Worm (Caenorhabditis elegans) whole organism, dauer: ENCODE data around the gene F47D12.6.

Experiments used
- unc-62 ChIP-seq: sonication (generic microtip); optimal IDR thresholded peaks from 2 replicates; lab custom pipeline; 2017; ENCODE audit warnings: missing biosample characterization, missing genetic modification reagents, missing genetic modification characterization

The F47D12.6 gene

DNA sequence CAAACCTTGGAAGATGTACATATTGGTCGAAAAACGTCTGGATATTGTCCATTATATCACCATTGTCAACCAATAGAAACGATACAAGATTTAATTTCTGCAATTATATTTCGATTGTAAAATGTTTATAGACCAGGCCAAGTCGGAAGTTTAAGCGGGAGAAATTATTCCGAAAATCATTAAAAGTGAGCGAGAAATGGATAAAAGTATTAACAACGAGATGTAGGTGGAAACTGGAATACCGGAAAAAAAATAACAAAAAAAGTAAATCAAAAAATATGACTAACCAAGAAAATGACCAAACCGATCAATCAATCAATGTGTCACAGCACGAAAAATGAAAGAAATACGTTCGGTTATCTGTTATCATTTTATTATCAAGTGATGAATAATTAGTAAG, at the start of gene F47D12.6:
F47D12.6 (minus strand) TSS at position 101 of the 400 bp plus-strand sequence.
- TF ChIP-seq unc-62, result no peak

DNA sequence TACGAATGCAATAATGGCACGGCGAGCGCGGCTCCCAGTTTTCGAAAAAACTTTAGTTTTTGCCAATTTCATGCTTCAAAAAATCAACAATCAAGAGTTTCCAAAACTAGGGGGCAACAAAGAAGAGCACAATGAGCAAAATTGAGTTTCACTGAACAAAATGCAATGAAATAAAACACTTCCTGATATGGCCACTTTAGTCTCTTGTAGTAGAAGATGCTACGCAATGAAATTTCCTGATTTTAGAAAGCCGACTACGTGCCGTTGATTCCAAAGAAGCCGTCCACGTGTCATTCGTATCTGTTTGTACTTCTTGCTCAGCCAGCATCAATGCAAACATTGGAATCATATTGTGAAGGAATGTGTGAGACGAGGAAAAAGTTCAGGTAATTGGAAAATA, 47.3 kb upstream of the F47D12.6 start:
- no peak for TF ChIP-seq unc-62

DNA sequence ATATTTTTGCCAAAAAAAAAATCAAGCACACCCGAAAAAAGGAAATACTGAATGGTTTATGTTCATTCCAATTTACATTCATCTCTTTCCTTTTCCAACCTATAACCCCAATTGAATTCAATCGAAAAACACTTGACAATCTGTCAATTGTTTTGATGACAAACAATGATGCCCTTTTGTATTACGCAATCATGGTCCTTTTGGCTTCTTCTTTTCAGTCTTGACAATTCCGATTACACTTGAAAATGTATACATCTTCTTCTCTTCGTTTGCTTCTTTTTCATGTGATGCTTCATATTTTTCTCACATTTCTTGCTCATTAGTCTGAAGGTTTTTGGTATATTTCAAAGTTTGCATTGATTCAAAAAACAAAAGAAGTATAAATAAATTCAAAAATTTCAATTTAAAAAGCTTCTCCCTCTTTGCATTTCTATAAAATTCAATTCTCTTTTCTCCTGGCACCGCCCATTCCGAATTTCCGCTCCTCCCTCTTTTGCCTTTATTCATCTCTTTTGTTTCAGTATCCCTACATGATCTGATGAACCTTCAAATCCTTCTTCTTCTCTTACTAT, 44.2 kb upstream of the F47D12.6 start, which contains the start of gene C56G2.4:
C56G2.4 (plus strand) TSS at position 522 of the 572 bp plus-strand sequence.
- TF ChIP-seq unc-62, result no peak

DNA sequence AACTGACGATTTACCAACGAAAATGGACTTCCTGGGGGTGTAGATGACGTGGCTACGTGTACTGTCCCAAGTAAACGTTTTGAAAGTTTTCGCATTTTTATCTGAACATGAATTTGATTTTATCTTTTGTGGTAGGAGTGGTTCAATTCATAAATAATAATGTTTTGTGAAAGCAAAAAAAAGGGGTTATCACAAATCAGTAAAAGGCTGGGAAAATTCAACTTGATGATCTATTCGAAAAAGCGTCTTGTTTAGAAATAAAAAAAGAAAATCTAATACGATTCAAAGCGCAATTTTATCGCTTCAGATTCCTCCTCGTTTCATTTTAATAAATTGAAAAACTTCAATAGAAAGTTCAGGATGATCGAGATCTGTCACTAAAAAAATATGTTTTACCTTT, 37.0 kb upstream of the F47D12.6 start, which contains the start of gene C56G2.5:
C56G2.5 (minus strand) TSS at position 101 of the 400 bp plus-strand sequence.
- TF ChIP-seq unc-62, result no peak

DNA sequence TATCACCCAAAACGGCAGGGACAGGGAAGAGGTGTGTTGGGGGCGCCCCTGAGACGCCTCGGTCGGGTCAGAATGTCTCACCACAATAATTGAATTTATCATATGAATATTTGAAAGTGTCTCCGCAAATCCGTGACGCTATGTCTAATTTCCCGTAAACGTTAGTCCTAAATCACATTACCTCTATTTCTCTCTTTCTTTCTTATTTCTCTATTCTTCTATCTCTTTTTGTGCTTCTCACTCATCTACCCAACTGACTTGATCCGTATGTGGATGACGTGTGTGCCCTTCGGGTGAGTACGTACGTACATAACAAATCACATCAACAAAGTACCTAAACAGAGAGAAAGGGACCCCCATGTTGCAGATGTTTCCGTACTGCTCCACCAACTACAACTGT, 30.2 kb upstream of the F47D12.6 start:
- TF ChIP-seq unc-62, result no peak

DNA sequence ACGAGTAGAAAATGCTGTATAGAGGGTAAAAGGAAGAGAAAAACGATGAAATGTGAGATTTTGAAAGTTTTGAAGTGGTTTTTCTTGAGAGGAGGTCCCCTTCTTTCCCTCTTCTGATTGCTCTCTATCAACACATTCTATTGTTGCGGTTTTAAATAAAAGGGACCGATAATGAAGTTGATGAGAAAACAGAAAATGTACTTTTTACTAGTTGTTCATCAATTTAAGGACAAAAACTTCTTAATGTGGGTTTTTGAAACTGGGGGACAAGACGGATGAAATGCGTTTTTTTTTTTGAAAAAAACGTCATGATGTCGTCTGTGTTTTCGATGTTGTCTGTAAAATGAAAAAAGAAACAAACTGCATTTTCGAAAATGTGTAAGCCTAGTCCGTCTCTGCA, 29.7 kb upstream of the F47D12.6 start:
- no peak for TF ChIP-seq unc-62

DNA sequence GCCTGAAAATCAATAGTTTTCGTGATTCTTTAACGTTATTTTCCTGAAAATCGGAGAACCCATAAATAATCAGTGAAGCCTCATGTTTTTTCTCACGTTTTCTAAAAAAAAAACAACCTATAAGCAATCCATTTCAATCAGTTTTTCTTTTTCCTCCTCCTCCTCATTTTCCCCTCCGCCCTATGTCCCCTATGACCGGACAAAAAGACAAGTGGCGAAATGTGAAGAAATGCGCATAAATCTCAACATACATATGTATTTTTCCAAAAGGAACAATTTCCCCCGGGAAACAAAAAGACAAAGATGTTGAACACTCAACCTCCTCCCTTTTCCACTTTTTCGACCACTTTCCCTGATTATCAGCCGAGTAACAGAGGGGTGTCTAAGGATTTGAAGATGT, 28.4 kb upstream of the F47D12.6 start:
- TF ChIP-seq unc-62, result no peak

DNA sequence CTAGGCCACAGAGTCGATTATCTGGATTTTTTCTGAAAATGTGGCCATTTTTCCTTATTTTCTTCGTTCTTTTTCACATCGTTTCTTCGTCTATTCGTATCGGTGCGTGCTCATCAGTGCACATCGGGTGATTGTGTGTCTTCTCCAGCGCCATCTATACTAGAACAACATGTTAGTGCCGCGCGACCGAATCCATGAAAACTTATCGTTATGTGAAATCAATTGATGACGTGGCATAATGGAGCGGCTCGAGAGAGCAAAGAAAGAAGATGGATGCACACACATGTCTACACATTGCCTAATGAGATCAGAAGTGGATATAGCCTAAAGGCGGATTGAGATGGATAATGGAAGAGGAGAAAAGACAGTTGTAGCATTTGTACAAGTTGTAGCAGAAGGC, 25.1 kb upstream of the F47D12.6 start:
- no peak for TF ChIP-seq unc-62

DNA sequence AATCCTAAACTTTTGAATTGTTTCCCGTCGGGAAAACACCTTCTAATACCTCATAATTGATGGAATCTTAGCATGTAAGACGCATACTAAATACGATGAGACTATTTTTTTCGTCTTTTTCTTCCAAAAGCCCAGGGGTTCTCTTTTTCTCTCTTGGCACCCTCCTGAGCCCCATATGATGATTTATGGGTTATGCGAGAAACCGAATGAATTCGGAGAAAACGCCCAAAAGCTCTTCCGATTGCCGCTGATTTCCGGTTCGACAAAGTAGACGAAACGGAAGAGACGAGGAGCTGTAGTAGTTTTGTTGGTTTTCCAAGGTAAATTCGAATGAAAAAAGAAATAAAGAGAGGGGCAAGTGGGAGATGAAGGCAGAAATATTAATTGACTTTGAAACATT, 24.4 kb upstream of the F47D12.6 start:
- TF ChIP-seq unc-62, result no peak

DNA sequence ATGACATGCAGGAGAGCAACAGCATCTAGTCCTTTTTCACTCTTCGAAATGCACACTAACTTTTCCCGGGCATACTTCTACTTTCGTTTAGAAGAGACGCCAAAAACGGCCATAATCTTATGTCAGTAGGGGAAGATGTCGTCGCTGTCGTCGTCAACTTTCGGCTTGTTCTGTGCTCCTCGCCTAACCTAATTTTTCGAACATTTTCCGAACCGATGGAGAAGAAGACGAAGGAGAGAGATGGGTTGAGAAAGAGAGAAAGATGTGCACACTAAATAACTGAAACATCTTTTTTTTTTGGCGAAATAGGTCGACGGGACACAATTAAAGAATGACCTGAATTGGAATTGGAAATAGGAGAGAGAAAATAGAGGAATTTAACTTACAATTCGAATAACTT, 23.3 kb upstream of the F47D12.6 start:
- TF ChIP-seq unc-62, result no peak

DNA sequence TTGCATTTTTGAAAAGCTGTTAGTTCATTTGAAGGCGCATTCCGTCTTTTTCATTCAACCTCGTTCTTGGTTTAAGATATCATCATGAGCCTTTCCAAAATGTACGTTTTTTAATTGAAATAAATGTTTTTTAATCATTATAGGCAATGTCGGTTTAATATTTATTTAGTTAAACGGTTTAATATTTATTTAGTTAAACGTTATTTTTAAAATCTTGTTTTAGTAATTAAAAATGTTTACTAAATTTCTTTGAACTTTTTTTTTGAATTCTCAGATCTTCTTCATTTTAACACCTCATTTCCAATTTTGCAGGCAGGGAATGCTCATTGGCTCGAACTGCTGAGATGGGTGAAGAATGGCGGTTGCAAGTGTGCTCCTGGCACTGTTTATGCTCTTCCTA, 22.0 kb upstream of the F47D12.6 start, which contains the start of gene gar-2:
gar-2 (plus strand) TSS at position 301 of the 400 bp plus-strand sequence.
- no peak for TF ChIP-seq unc-62

DNA sequence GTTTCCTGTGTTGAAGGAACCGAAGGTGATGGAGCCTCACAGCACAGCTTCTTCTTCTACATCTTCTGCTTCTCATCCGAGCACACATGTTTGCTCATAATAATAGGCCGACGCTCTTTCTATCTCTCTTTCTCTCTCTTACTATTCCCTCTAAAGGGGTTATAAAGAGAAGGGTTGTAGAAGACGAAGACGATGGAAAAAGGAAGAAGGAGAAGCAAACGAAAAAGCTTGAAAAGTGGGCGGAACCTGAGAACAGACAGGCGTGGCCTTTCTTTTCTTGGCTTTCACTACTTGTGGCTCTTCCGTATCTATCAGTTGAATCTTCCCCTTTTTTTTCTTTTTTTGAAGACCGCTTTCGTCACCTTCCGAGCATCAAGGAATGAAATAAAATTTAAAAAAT, 20.7 kb upstream of the F47D12.6 start:
- TF ChIP-seq unc-62, result no peak

DNA sequence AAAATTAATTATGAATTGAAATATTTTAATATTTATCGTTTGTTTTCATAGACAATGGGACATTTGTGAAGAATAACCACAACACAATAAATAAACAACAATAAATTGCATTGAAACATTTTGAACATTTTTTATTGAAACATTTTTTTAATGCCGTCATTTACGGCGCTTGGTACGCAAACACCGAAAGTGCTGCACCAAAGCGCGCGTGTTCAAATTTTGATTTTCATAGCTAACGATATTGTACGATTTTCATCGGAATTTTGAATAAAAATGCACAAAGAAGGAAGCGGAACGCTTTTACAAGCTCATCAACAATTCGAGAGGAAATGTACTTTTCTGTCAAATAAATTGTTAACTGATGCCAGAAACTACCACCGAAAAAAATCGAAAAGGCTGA, 16.7 kb upstream of the F47D12.6 start:
- TF ChIP-seq unc-62, result no peak

DNA sequence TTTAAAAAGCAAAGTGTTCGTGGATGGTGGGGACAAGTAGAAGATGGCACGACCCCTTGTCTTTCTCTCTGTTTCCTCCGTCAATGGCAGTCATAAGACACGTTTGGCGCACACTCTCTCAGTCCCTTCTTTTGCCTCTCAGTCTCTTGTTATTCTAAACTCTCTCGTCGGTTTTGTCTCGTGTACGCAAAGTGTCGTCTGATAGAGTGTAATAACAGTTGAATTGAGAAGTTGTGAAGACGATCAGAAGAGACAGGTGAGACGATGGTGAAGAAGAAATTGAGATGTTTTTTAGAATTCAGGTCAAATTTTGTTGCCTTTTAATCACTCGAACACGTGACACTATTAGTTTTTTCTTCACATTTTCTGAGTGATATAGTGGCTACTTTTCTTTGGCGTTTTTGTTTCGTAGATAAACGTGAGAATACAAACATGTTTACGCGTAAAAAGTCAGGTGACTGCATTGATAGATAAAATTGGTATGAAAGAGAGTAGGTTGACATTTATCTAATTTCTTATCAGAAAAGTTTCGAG, 16.1 kb upstream of the F47D12.6 start, which contains the start of gene F47D12.9:
F47D12.9 (minus strand) TSS at position 267 of the 534 bp plus-strand sequence.
- TF ChIP-seq unc-62, result no peak

DNA sequence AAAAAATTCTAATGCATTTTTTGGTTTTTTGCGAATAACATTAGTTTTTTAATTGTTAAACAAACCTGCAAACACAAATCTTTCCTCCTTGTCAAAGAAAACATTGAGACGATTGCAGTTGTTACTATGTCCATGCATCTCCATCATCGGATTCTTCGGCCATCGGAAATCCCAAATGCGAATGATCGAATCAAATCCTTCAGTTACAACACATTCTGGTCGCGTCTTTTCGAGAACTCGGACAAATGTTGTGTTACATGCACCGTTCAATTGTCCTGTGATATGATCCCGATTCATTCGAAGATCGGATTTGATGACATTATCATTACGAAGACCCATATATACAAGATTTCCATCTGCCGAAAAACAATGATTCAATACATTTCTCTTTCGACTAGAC, 13.2 kb upstream of the F47D12.6 start:
- TF ChIP-seq unc-62, result no peak

DNA sequence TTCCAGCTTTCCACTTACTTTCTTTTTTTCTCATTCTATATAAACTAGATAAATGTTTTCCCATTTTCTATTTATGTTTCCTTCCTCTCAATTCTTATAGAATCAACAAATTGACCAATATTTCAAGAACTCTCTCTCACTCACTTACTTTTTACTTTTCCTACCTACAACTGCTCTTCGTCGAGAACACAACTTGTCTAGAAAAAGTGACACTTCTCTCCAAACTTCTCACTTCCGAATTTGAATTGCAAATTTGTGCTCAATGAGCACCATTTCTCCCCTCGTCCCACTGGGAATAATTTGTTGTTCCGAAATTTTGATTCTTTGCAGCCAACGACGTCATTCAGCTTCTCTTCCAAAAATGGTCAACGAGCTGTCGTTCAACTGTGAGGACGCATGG, 11.0 kb upstream of the F47D12.6 start, which contains the start of gene F47D12.3:
F47D12.3 (plus strand) TSS at position 331 of the 400 bp plus-strand sequence.
- TF ChIP-seq unc-62, result no peak

DNA sequence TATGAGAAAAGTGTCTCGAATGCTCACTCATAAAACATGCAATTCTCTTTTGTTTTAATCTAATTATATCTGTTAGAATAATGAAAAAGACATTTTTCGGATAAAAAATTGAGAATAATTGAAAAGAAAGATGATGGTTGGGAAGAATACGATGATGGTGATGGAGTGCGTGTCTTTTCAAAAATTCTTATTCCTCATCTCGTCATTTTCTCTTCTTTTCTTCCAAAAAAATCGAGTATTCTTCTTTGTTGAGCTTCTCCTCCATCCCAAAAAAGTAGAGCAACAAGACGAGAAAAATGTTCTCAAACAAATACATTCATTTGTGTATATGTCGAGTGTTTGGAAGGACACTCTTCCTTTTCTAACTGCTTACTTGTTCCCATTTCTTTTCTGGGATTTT, 10.5 kb upstream of the F47D12.6 start:
- no peak for TF ChIP-seq unc-62

DNA sequence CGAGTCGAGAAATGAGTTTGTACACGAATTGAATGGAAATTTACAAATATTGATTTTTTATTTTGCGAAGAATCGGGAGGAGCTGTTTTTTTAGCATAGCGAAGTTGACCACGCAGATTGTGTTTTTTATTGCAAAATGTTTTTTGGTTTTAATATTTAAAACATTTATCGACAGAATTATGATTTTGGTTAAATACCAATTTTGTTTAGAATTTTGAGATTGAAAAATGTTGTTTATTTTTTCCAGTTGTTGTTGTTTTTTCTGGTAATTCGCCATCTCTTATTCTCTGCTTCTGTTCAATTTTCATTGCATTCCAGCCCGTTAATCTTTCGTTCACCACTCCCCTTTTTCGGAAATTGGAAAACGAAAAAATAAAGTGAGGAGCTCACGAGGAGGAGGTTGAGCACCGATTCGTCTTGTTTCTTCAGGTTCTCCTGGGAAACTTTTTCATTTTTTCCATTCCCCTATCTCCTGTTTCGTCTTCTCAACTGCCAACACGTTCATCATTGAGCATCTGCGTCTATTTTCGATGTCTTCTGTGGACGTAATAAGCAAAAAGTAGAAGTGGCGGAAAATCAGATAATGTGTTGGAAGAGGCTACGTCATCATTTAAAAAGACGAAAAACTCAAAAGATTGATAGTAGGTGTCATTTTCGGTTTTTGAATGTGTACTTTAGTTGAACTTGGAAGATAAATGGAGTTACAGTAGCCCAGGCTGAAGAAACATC, 9.0 kb upstream of the F47D12.6 start, which contains the start of gene F47D12.7:
F47D12.7 (minus strand) TSS at position 51 of the 729 bp plus-strand sequence.
- TF ChIP-seq unc-62, result no peak
